Worm (Caenorhabditis elegans) whole organism, mixed stage, embryonic: ENCODE data around the gene F08B12.4.
"Not testable (repeated sequence)": the region's sequence is repeated elsewhere in the genome, so short reads cannot be mapped to it uniquely, and the experiment has no call there.

ENCODE experiments used
- M03D4.4 ChIP-seq: sonication (generic microtip); optimal IDR thresholded peaks from 2 replicates; lab custom pipeline; 2017; ENCODE audit warnings: mild to moderate bottlenecking, missing genetic modification characterization, missing compliant biosample characterization
- bed-3 ChIP-seq: fragments of 200-800 bp; sonication (Bioruptor generic); optimal IDR thresholded peaks from 3 replicates; lab custom pipeline; 2018; ENCODE audit warnings: mild to moderate bottlenecking, missing genetic modification characterization, moderate library complexity, missing compliant biosample characterization
- blmp-1 ChIP-seq: fragments of 150-350 bp; optimal IDR thresholded peaks from 2 replicates; lab custom pipeline; 2014; ENCODE audit warnings: missing biosample characterization, missing genetic modification characterization
- ceh-39 ChIP-seq: fragments of 150-350 bp; optimal IDR thresholded peaks from 2 replicates; lab custom pipeline; 2014; ENCODE audit warnings: missing biosample characterization, missing genetic modification characterization
- ceh-43 ChIP-seq: fragments of 200-800 bp; sonication (Bioruptor generic); optimal IDR thresholded peaks from 2 replicates; lab custom pipeline; 2018; ENCODE audit warnings: mild to moderate bottlenecking, missing genetic modification characterization, moderate library complexity, missing compliant biosample characterization
- cnd-1 ChIP-seq: fragments of 200-800 bp; sonication (Bioruptor generic); optimal IDR thresholded peaks from 2 replicates; lab custom pipeline; 2018; ENCODE audit warnings: mild to moderate bottlenecking, missing genetic modification characterization, missing compliant biosample characterization
- drap-1 ChIP-seq: fragments of 200-800 bp; sonication (Bioruptor generic); optimal IDR thresholded peaks from 3 replicates; lab custom pipeline; 2018; ENCODE audit warnings: mild to moderate bottlenecking, missing genetic modification characterization, missing compliant biosample characterization
- elt-1 ChIP-seq: sonication (generic microtip); optimal IDR thresholded peaks from 2 replicates; lab custom pipeline; 2017; ENCODE audit warnings: missing genetic modification characterization, mild to moderate bottlenecking, missing compliant biosample characterization, antibody characterized with exemption, moderate library complexity, borderline replicate concordance; ENCODE audit not compliant: insufficient read depth
- elt-3 ChIP-seq: fragments of 150-350 bp; optimal IDR thresholded peaks from 2 replicates; lab custom pipeline; 2014; ENCODE audit warnings: missing biosample characterization, missing genetic modification characterization
- flh-1 ChIP-seq: fragments of 200-800 bp; sonication (Bioruptor generic); optimal IDR thresholded peaks from 2 replicates; lab custom pipeline; 2018; ENCODE audit warnings: mild to moderate bottlenecking, missing genetic modification characterization, moderate library complexity, missing compliant biosample characterization
- ham-2 ChIP-seq: fragments of 200-800 bp; sonication (Bioruptor generic); optimal IDR thresholded peaks from 2 replicates; lab custom pipeline; 2018; ENCODE audit warnings: mild to moderate bottlenecking, missing genetic modification characterization, missing compliant biosample characterization
- hlh-1 ChIP-seq: fragments of 150-350 bp; optimal IDR thresholded peaks from 2 replicates; lab custom pipeline; 2014; ENCODE audit warnings: missing biosample characterization, missing genetic modification reagents, missing genetic modification characterization
- lin-32 ChIP-seq: fragments of 200-800 bp; sonication (Bioruptor generic); optimal IDR thresholded peaks from 2 replicates; lab custom pipeline; 2018; ENCODE audit warnings: mild to moderate bottlenecking, missing genetic modification characterization, missing compliant biosample characterization
- lsy-2 ChIP-seq: fragments of 150-350 bp; optimal IDR thresholded peaks from 2 replicates; lab custom pipeline; 2014; ENCODE audit warnings: missing biosample characterization, missing genetic modification characterization
- mab-5 ChIP-seq: fragments of 150-350 bp; optimal IDR thresholded peaks from 2 replicates; lab custom pipeline; 2014; ENCODE audit warnings: missing biosample characterization, missing genetic modification characterization
- mep-1 ChIP-seq: fragments of 150-350 bp; optimal IDR thresholded peaks from 2 replicates; lab custom pipeline; 2017; ENCODE audit warnings: missing biosample characterization, missing genetic modification reagents, missing genetic modification characterization, inconsistent platforms
- mls-2 ChIP-seq: sonication (generic microtip); optimal IDR thresholded peaks from 2 replicates; lab custom pipeline; 2016; ENCODE audit warnings: mild to moderate bottlenecking, missing genetic modification characterization, moderate library complexity, missing compliant biosample characterization
- nhr-12 ChIP-seq: fragments of 150-350 bp; optimal IDR thresholded peaks from 2 replicates; lab custom pipeline; 2014; ENCODE audit warnings: missing biosample characterization, missing genetic modification characterization
- nhr-2 ChIP-seq: fragments of 150-350 bp; optimal IDR thresholded peaks from 2 replicates; lab custom pipeline; 2014; ENCODE audit warnings: missing biosample characterization, missing genetic modification characterization
- nhr-237 ChIP-seq: fragments of 150-350 bp; optimal IDR thresholded peaks from 2 replicates; lab custom pipeline; 2014; ENCODE audit warnings: missing biosample characterization, missing genetic modification characterization
- nhr-28 ChIP-seq: fragments of 150-350 bp; optimal IDR thresholded peaks from 2 replicates; lab custom pipeline; 2014; ENCODE audit warnings: missing biosample characterization, missing genetic modification characterization
- nhr-76 ChIP-seq: sonication (generic microtip); optimal IDR thresholded peaks from 2 replicates; lab custom pipeline; 2017; ENCODE audit warnings: missing biosample characterization, missing genetic modification characterization
- pha-4 ChIP-seq: fragments of 150-350 bp; optimal IDR thresholded peaks from 2 replicates; lab custom pipeline; 2018; ENCODE audit warnings: missing biosample characterization, missing genetic modification reagents, missing genetic modification characterization
- sem-2 ChIP-seq: fragments of 200-800 bp; sonication (Bioruptor generic); optimal IDR thresholded peaks from 2 replicates; lab custom pipeline; 2018; ENCODE audit warnings: mild to moderate bottlenecking, missing genetic modification characterization, missing compliant biosample characterization
- snpc-4 ChIP-seq: fragments of 150-350 bp; optimal IDR thresholded peaks from 2 replicates; lab custom pipeline; 2014; ENCODE audit warnings: missing biosample characterization, missing genetic modification characterization
- sptf-1 ChIP-seq: sonication (generic microtip); optimal IDR thresholded peaks from 2 replicates; lab custom pipeline; 2017; ENCODE audit warnings: mild to moderate bottlenecking, missing genetic modification characterization, moderate library complexity, missing compliant biosample characterization
- unc-120 ChIP-seq: sonication (generic microtip); optimal IDR thresholded peaks from 2 replicates; lab custom pipeline; 2017; ENCODE audit warnings: missing genetic modification characterization, missing compliant biosample characterization; ENCODE audit not compliant: poor library complexity, severe bottlenecking
- unc-39 ChIP-seq: fragments of 150-350 bp; optimal IDR thresholded peaks from 2 replicates; lab custom pipeline; 2014; ENCODE audit warnings: missing biosample characterization, missing genetic modification characterization
- ztf-11 ChIP-seq: fragments of 150-350 bp; optimal IDR thresholded peaks from 2 replicates; lab custom pipeline; 2014; ENCODE audit warnings: missing biosample characterization, missing genetic modification characterization

F08B12.4 gene

ce11 chrX:11447695-11448094 is 40.2 kb upstream of the F08B12.4 start:
- TF ChIP-seq unc-39 (tag; lab: Kevin White, UChicago) (no peak), nhr-12 (tag; lab: Kevin White, UChicago) (no peak), snpc-4 (tag; lab: Kevin White, UChicago) (no peak), mab-5 (tag; lab: Kevin White, UChicago) (no peak), blmp-1 (tag; lab: Kevin White, UChicago) (no peak), pha-4 (tag; lab: Kevin White, UChicago) (no peak), cnd-1 (tag; lab: Kevin White, UChicago) (no peak), lsy-2 (no peak), ceh-39 (tag; lab: Kevin White, UChicago) (no peak), nhr-76 (tag; lab: Kevin White, UChicago) (no peak), ceh-43 (GFP tag; lab: Kevin White, UChicago) (no peak), hlh-1 (no peak), unc-120 (no peak), flh-1 (no peak), bed-3 (GFP tag; lab: Kevin White, UChicago) (no peak), mls-2 (no peak), sptf-1 (no peak), ham-2 (GFP tag; lab: Kevin White, UChicago) (no peak)
- TF ChIP-seq, all 35 proteins: peak for 0

- no peak for TF ChIP-seq ceh-43 (GFP tag; lab: Kevin White, UChicago)
These were observed 39.0 kb upstream of the F08B12.4 start, which contains the start of gene igeg-2 for ce11 chrX:11446535-11446934. Gene igeg-2, minus strand, starts transcription at chrX:11446635.

ce11 chrX:11439740-11440139 is 32.2 kb upstream of the F08B12.4 start, which contains the start of gene F46C3.7:
Gene F46C3.7, plus strand, starts transcription at chrX:11440040.
- TF ChIP-seq sptf-1, nhr-28, drap-1: not testable (repeated sequence)
- TF ChIP-seq, all 35 proteins: peak for 0; not testable (repeated sequence) for 35

- TF ChIP-seq sem-2 (GFP tag; lab: Kevin White, UChicago) (no peak), lin-32 (GFP tag; lab: Kevin White, UChicago) (no peak), flh-1 (no peak), sptf-1 (no peak), nhr-28 (no peak), pha-4 (tag; lab: Kevin White, UChicago) (no peak), mep-1 (tag; lab: Kevin White, UChicago) (no peak), blmp-1 (tag; lab: Kevin White, UChicago) (no peak), mls-2 (no peak), cnd-1 (tag; lab: Kevin White, UChicago) (no peak), nhr-237 (tag; lab: Kevin White, UChicago) (no peak), unc-39 (tag; lab: Kevin White, UChicago) (no peak), unc-120 (no peak), nhr-76 (tag; lab: Kevin White, UChicago) (no peak), elt-1 (no peak)
- TF ChIP-seq, all 35 proteins: peak for 0
These were observed 30.2 kb upstream of the F08B12.4 start for ce11 chrX:11437716-11438115.

ce11 chrX:11435488-11435887 is 28.0 kb upstream of the F08B12.4 start:
- no peak for TF ChIP-seq nhr-2 (tag; lab: Kevin White, UChicago)
- TF ChIP-seq unc-120: no peak
- TF ChIP-seq mls-2: no peak
- TF ChIP-seq sptf-1: no peak
- TF ChIP-seq lsy-2: no peak
- TF ChIP-seq flh-1: no peak
- TF ChIP-seq nhr-237 (tag; lab: Kevin White, UChicago): no peak
- TF ChIP-seq M03D4.4 (tag; lab: Kevin White, UChicago): no peak
- TF ChIP-seq pha-4 (tag; lab: Kevin White, UChicago): no peak
- no peak for TF ChIP-seq hlh-1
- TF ChIP-seq ztf-11 (tag; lab: Kevin White, UChicago): no peak
- TF ChIP-seq mep-1 (tag; lab: Kevin White, UChicago): no peak
- no peak for TF ChIP-seq blmp-1 (tag; lab: Kevin White, UChicago)

ce11 chrX:11433488-11433887 is 26.0 kb upstream of the F08B12.4 start, which contains the start of gene hum-4:
Gene hum-4, minus strand, starts transcription at chrX:11433588.
- TF ChIP-seq elt-1: no peak
- TF ChIP-seq nhr-237 (tag; lab: Kevin White, UChicago): no peak
- no peak for TF ChIP-seq elt-3
- TF ChIP-seq drap-1: no peak
- no peak for TF ChIP-seq mls-2
- TF ChIP-seq mep-1 (tag; lab: Kevin White, UChicago): no peak
- no peak for TF ChIP-seq sptf-1
- no peak for TF ChIP-seq cnd-1 (tag; lab: Kevin White, UChicago)
- no peak for TF ChIP-seq nhr-2 (tag; lab: Kevin White, UChicago)
- TF ChIP-seq ztf-11 (tag; lab: Kevin White, UChicago): no peak
